Fruit fly (Drosophila melanogaster) whole organism, embryonic: ENCODE results near the gene CG33172.
A peak's percentile ranks its signal among the peaks of the same experiment; 100 is the strongest.

ENCODE experiments used
- Bdp1 ChIP-seq: fragments of 200-800 bp; sonication (Bioruptor generic); optimal IDR thresholded peaks from 3 replicates; lab custom pipeline; 2016; ENCODE audit warnings: missing biosample characterization, missing genetic modification characterization
- CG10274 ChIP-seq: fragments of 200-800 bp; sonication (Bioruptor generic); optimal IDR thresholded peaks from 3 replicates; lab custom pipeline; 2017; ENCODE audit warnings: missing biosample characterization, mild to moderate bottlenecking, missing genetic modification characterization
- CG10321 ChIP-seq: fragments of 200-800 bp; sonication (Bioruptor generic); IDR thresholded peaks from 2 replicates; pipeline ENCODE4 v1.3.6; 2022; ENCODE audit warnings: missing biosample characterization, missing genetic modification characterization
- CG11093 ChIP-seq: fragments of 200-800 bp; sonication (Bioruptor generic); IDR thresholded peaks from 3 replicates; pipeline ENCODE4 v1.3.6; 2022; ENCODE audit warnings: missing biosample characterization, missing genetic modification characterization
- CG11398 ChIP-seq: fragments of 200-800 bp; sonication (Bioruptor generic); optimal IDR thresholded peaks from 2 replicates; lab custom pipeline; 2016; ENCODE audit warnings: missing biosample characterization, missing genetic modification characterization
- CG11560 ChIP-seq: fragments of 200-800 bp; sonication (Bioruptor generic); IDR thresholded peaks from 3 replicates; pipeline ENCODE4 v1.3.6; 2022; ENCODE audit warnings: missing biosample characterization, missing genetic modification characterization
- CG12299 ChIP-seq: fragments of 200-800 bp; sonication (Bioruptor generic); optimal IDR thresholded peaks from 2 replicates; lab custom pipeline; 2018; ENCODE audit warnings: missing biosample characterization, mild to moderate bottlenecking, missing genetic modification characterization
- CG12659 ChIP-seq: fragments of 200-800 bp; sonication (Bioruptor generic); optimal IDR thresholded peaks from 3 replicates; lab custom pipeline; 2017; ENCODE audit warnings: mild to moderate bottlenecking, missing biosample characterization, missing genetic modification reagents, missing genetic modification characterization
- CG13624 ChIP-seq: fragments of 200-800 bp; sonication (Bioruptor generic); optimal IDR thresholded peaks from 2 replicates; lab custom pipeline; 2016; ENCODE audit warnings: missing biosample characterization, missing genetic modification characterization
- CG1529 ChIP-seq: fragments of 200-800 bp; sonication (Bioruptor generic); optimal IDR thresholded peaks from 3 replicates; lab custom pipeline; 2018; ENCODE audit warnings: missing biosample characterization, missing genetic modification characterization
- CG17361 ChIP-seq: fragments of 200-800 bp; sonication (Bioruptor generic); IDR thresholded peaks from 3 replicates; pipeline ENCODE4 v1.3.6; 2022; ENCODE audit warnings: missing biosample characterization, missing genetic modification characterization
- CG17829 ChIP-seq: fragments of 200-800 bp; optimal IDR thresholded peaks from 2 replicates; lab custom pipeline; 2019; ENCODE audit warnings: missing biosample characterization, mild to moderate bottlenecking, missing genetic modification characterization, moderate library complexity
- CG3065 ChIP-seq: fragments of 200-800 bp; sonication (Bioruptor generic); optimal IDR thresholded peaks from 2 replicates; lab custom pipeline; 2016; ENCODE audit warnings: missing biosample characterization, missing genetic modification characterization
- CG31441 ChIP-seq: fragments of 200-800 bp; sonication (Bioruptor generic); IDR thresholded peaks from 2 replicates; pipeline ENCODE4 v1.3.6; 2022; ENCODE audit warnings: missing biosample characterization, missing genetic modification characterization
- CG3163 ChIP-seq: fragments of 200-800 bp; sonication (Bioruptor generic); optimal IDR thresholded peaks from 3 replicates; lab custom pipeline; 2016; ENCODE audit warnings: missing biosample characterization, missing genetic modification characterization
- CG34376 ChIP-seq: fragments of 200-800 bp; sonication (Bioruptor generic); optimal IDR thresholded peaks from 2 replicates; lab custom pipeline; 2018; ENCODE audit warnings: missing biosample characterization, mild to moderate bottlenecking, missing genetic modification characterization
- CG4820 ChIP-seq: fragments of 200-800 bp; sonication (Bioruptor generic); optimal IDR thresholded peaks from 3 replicates; lab custom pipeline; 2016; ENCODE audit warnings: missing biosample characterization, missing genetic modification characterization
- CG6854 ChIP-seq: fragments of 200-800 bp; sonication (Bioruptor generic); optimal IDR thresholded peaks from 3 replicates; lab custom pipeline; 2017; ENCODE audit warnings: missing biosample characterization, mild to moderate bottlenecking, missing genetic modification characterization
- CG8290 ChIP-seq, 3 experiments: fragments of 200-800 bp; sonication (Bioruptor generic); optimal IDR thresholded peaks; 2 replicates each; lab custom pipeline; 2016 to 2019; ENCODE audit warnings: missing biosample characterization in 3 of 3, missing genetic modification characterization in 3 of 3, mild to moderate bottlenecking in 2 of 3, moderate library complexity in 1 of 3
- CG8478 ChIP-seq: fragments of >200 bp; optimal IDR thresholded peaks from 2 replicates; lab custom pipeline; 2018
- CG9876 ChIP-seq: fragments of 200-800 bp; sonication (Bioruptor generic); optimal IDR thresholded peaks from 2 replicates; lab custom pipeline; 2016; ENCODE audit warnings: missing biosample characterization, missing genetic modification characterization
- Camta ChIP-seq: fragments of 200-800 bp; sonication (Bioruptor generic); optimal IDR thresholded peaks from 2 replicates; lab custom pipeline; 2016; ENCODE audit warnings: missing biosample characterization, missing genetic modification characterization
- Chrac-16 ChIP-seq: fragments of 200-800 bp; sonication (Bioruptor generic); optimal IDR thresholded peaks from 3 replicates; lab custom pipeline; 2016; ENCODE audit warnings: missing biosample characterization, missing genetic modification characterization
- CoRest ChIP-seq: fragments of 200-800 bp; sonication (Bioruptor generic); optimal IDR thresholded peaks from 3 replicates; lab custom pipeline; 2018; ENCODE audit warnings: missing biosample characterization, mild to moderate bottlenecking, missing genetic modification characterization, moderate library complexity
- Dek ChIP-seq: fragments of 200-800 bp; sonication (Bioruptor generic); optimal IDR thresholded peaks from 3 replicates; lab custom pipeline; 2019; ENCODE audit warnings: missing biosample characterization, mild to moderate bottlenecking, missing genetic modification characterization, moderate library complexity
- Drgx ChIP-seq: fragments of 200-800 bp; sonication (Bioruptor generic); IDR thresholded peaks from 2 replicates; pipeline ENCODE4 v1.3.6; 2022; ENCODE audit warnings: missing biosample characterization, missing genetic modification characterization
- Fer1 ChIP-seq: fragments of 200-800 bp; sonication (Bioruptor generic); optimal IDR thresholded peaks from 2 replicates; lab custom pipeline; 2017; ENCODE audit warnings: missing biosample characterization, mild to moderate bottlenecking, missing genetic modification characterization
- HLH54F ChIP-seq: fragments of 200-800 bp; sonication (Bioruptor generic); optimal IDR thresholded peaks from 3 replicates; lab custom pipeline; 2016; ENCODE audit warnings: missing biosample characterization, missing genetic modification characterization
- Lim3 ChIP-seq: fragments of 200-800 bp; sonication (Bioruptor generic); IDR thresholded peaks from 2 replicates; pipeline ENCODE4 v1.3.6; 2022; ENCODE audit warnings: missing biosample characterization, missing genetic modification characterization
- Mad ChIP-seq: fragments of 200-800 bp; sonication (Bioruptor generic); optimal IDR thresholded peaks from 2 replicates; lab custom pipeline; 2016; ENCODE audit warnings: missing biosample characterization, missing genetic modification characterization
- Sox100B ChIP-seq: fragments of 200-800 bp; sonication (Bioruptor generic); optimal IDR thresholded peaks from 3 replicates; lab custom pipeline; 2018; ENCODE audit warnings: missing biosample characterization, mild to moderate bottlenecking, missing genetic modification characterization
- ara ChIP-seq: fragments of 200-800 bp; sonication (Bioruptor generic); IDR thresholded peaks from 2 replicates; pipeline ENCODE4 v1.3.6; 2022; ENCODE audit warnings: missing biosample characterization, missing genetic modification characterization
- ase ChIP-seq: fragments of 200-800 bp; sonication (Bioruptor generic); IDR thresholded peaks from 3 replicates; pipeline ENCODE4 v1.3.6; 2022; ENCODE audit warnings: missing biosample characterization, missing genetic modification characterization
- bab2 ChIP-seq: fragments of 200-800 bp; sonication (Bioruptor generic); optimal IDR thresholded peaks from 2 replicates; lab custom pipeline; 2016; ENCODE audit warnings: missing biosample characterization, missing genetic modification characterization
- caup ChIP-seq: fragments of 200-800 bp; sonication (Bioruptor generic); optimal IDR thresholded peaks from 3 replicates; lab custom pipeline; 2017; ENCODE audit warnings: missing biosample characterization, mild to moderate bottlenecking, missing genetic modification characterization, moderate library complexity; ENCODE audit not compliant: severe bottlenecking
- gcm ChIP-seq: fragments of 200-800 bp; sonication (Bioruptor generic); optimal IDR thresholded peaks from 2 replicates; lab custom pipeline; 2019; ENCODE audit warnings: missing biosample characterization, mild to moderate bottlenecking, missing genetic modification characterization, moderate library complexity
- grn ChIP-seq: fragments of 200-800 bp; sonication (Bioruptor generic); optimal IDR thresholded peaks from 3 replicates; lab custom pipeline; 2017; ENCODE audit warnings: missing biosample characterization, missing genetic modification characterization
- h ChIP-seq: fragments of >200 bp; optimal IDR thresholded peaks from 2 replicates; lab custom pipeline; 2017
- kni ChIP-seq: fragments of 200-800 bp; sonication (Bioruptor generic); optimal IDR thresholded peaks from 3 replicates; lab custom pipeline; 2017; ENCODE audit warnings: mild to moderate bottlenecking, missing biosample characterization, missing genetic modification reagents, missing genetic modification characterization
- nom ChIP-seq: fragments of 200-800 bp; sonication (Bioruptor generic); optimal IDR thresholded peaks from 2 replicates; lab custom pipeline; 2017; ENCODE audit warnings: missing biosample characterization, missing genetic modification characterization, mild to moderate bottlenecking, moderate library complexity, missing genetic modification reagents
- otp ChIP-seq: fragments of 200-800 bp; sonication (Bioruptor generic); IDR thresholded peaks from 3 replicates; pipeline ENCODE4, ENCODE4 v1.3.6; 2022; ENCODE audit warnings: missing biosample characterization, missing genetic modification characterization
- pum ChIP-seq: fragments of 200-800 bp; sonication (Bioruptor generic); optimal IDR thresholded peaks from 2 replicates; lab custom pipeline; 2016; ENCODE audit warnings: missing biosample characterization, missing genetic modification characterization
- scrt ChIP-seq: fragments of 200-800 bp; sonication (Bioruptor generic); optimal IDR thresholded peaks from 2 replicates; lab custom pipeline; 2018; ENCODE audit warnings: missing biosample characterization, mild to moderate bottlenecking, missing genetic modification characterization, moderate library complexity
- ssp ChIP-seq: fragments of 200-800 bp; sonication (Bioruptor generic); IDR thresholded peaks from 2 replicates; pipeline ENCODE4 v1.3.6; 2022; ENCODE audit warnings: missing biosample characterization, missing genetic modification characterization
- tap ChIP-seq: fragments of 200-800 bp; optimal IDR thresholded peaks from 3 replicates; lab custom pipeline; 2019; ENCODE audit warnings: missing biosample characterization, mild to moderate bottlenecking, missing genetic modification characterization, moderate library complexity
- tll ChIP-seq, 2 experiments: fragments of 200-800 bp in 1 of 2; fragments of >200 bp in 1 of 2; sonication (Bioruptor generic) in 1 of 2; optimal IDR thresholded peaks; 2 replicates each; lab custom pipeline; 2017 to 2019; ENCODE audit warnings: missing biosample characterization in 2 of 2, missing genetic modification characterization in 2 of 2, mild to moderate bottlenecking in 1 of 2, moderate library complexity in 1 of 2
- tx ChIP-seq: fragments of 200-800 bp; sonication (Bioruptor generic); optimal IDR thresholded peaks from 2 replicates; lab custom pipeline; 2016; ENCODE audit warnings: missing biosample characterization, missing genetic modification characterization
- usp ChIP-seq: fragments of >200 bp; optimal IDR thresholded peaks from 2 replicates; lab custom pipeline; 2017; ENCODE audit warnings: missing biosample characterization, missing genetic modification characterization
- wek ChIP-seq: fragments of 200-800 bp; sonication (Bioruptor generic); optimal IDR thresholded peaks from 3 replicates; lab custom pipeline; 2018; ENCODE audit warnings: missing biosample characterization, mild to moderate bottlenecking, missing genetic modification characterization, moderate library complexity
- wor ChIP-seq: fragments of 200-800 bp; sonication (Bioruptor generic); IDR thresholded peaks from 2 replicates; pipeline ENCODE4 v1.3.6; 2022; ENCODE audit warnings: missing biosample characterization, missing genetic modification characterization
- zen ChIP-seq: fragments of 200-800 bp; sonication (Bioruptor generic); optimal IDR thresholded peaks from 3 replicates; lab custom pipeline; 2018; ENCODE audit warnings: missing biosample characterization, mild to moderate bottlenecking, missing genetic modification characterization, moderate library complexity
- zen2 ChIP-seq: fragments of 200-800 bp; sonication (Bioruptor generic); IDR thresholded peaks from 3 replicates; pipeline ENCODE4 v1.3.6; 2022; ENCODE audit warnings: missing biosample characterization, missing genetic modification characterization; ENCODE audit not compliant: partially characterized antibody

Gene CG33172

DNA sequence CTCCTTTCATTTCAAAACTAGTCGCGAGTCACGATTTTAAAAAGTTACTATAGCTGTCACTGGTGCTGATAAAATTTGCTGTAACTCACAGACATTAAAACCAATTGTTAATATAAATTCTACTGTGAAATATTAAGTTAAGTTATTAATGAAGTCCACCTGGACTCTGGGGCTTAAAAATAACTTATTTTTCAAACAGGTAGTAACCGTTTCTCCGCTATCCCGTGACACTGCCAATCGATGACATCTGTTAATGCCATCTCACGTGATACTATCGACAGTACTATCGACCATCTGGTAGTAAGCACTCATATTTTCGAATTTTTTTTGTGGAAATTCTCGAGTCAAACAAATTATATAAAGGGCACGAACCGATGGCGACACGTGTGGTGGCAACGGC, 35.5 kb upstream of the CG33172 start, which contains the start of the genes CG12379 and MagR (continued):
- no peak for TF ChIP-seq Lim3 (GFP tag; lab: Robert Waterston, UW)
- peak; percentile 55 for TF ChIP-seq pum
- peak; percentile 28 for TF ChIP-seq nom (GFP tag; lab: Kevin White, UChicago)
- TF ChIP-seq wek = no peak
- no peak for TF ChIP-seq wor
- no peak for TF ChIP-seq CG4820
- no peak for TF ChIP-seq usp (GFP tag; lab: Kevin White, UChicago)
- TF ChIP-seq CG31441 = peak; percentile 96
- no peak for TF ChIP-seq CG1529 (GFP tag; lab: Kevin White, UChicago)
- TF ChIP-seq CG11398 (GFP tag; lab: Kevin White, UChicago) = peak; percentile 29
- TF ChIP-seq CG11560 = peak; percentile 59; the same call in 1 of the 3 replicates
- no peak for TF ChIP-seq ase (GFP tag; lab: Robert Waterston, UW)
- TF ChIP-seq CoRest = peak; percentile 78
- no peak for TF ChIP-seq h (lab: Kevin White, UChicago)
- TF ChIP-seq grn (GFP tag; lab: Kevin White, UChicago) = no peak
- peak; percentile 67 for TF ChIP-seq Fer1 (GFP tag; lab: Kevin White, UChicago)
- no peak for TF ChIP-seq otp (GFP tag; lab: Robert Waterston, UW)
- TF ChIP-seq Mad (GFP tag; lab: Kevin White, UChicago) = peak; percentile 30
- TF ChIP-seq CG11093 (GFP tag; lab: Robert Waterston, UW) = no peak
- TF ChIP-seq CG10274 (GFP tag; lab: Kevin White, UChicago) = peak; percentile 4
- peak; percentile 63 for TF ChIP-seq HLH54F
- peak; percentile 61 for TF ChIP-seq CG12299 (tag; lab: Kevin White, UChicago)
- TF ChIP-seq Dek (tag; lab: Kevin White, UChicago) = no peak
- peak; percentile 71 for TF ChIP-seq CG12659 (GFP tag; lab: Kevin White, UChicago)
- TF ChIP-seq zen2 (GFP tag; lab: Robert Waterston, UW) = peak; percentile 37; the same call in 1 of the 3 replicates
- no peak for TF ChIP-seq CG6854 (GFP tag; lab: Kevin White, UChicago)
- peak; percentile 29 for TF ChIP-seq CG8290 (GFP tag; optimal IDR thresholded peaks at IDR 0.05; lab: Kevin White, UChicago)
- no peak for TF ChIP-seq CG8290 (tag; optimal IDR thresholded peaks at IDR 0.05; lab: Kevin White, UChicago)
- peak; percentile 57 for TF ChIP-seq Chrac-16 (GFP tag; lab: Kevin White, UChicago)
- peak; percentile 42 for TF ChIP-seq Bdp1 (GFP tag; lab: Kevin White, UChicago)
- TF ChIP-seq tap (tag; lab: Kevin White, UChicago) = no peak
- peak; percentile 83 for TF ChIP-seq CG17361
- TF ChIP-seq CG8478 (lab: Kevin White, UChicago) = no peak
- TF ChIP-seq CG9876 = peak; percentile 47
- peak; percentile 33 for TF ChIP-seq CG17829 (tag; lab: Kevin White, UChicago)
- peak in 1 of 2 experiments; percentile 83 for TF ChIP-seq tll (GFP tag; optimal IDR thresholded peaks at IDR 0.05; lab: Kevin White, UChicago)
- peak; percentile 77 for TF ChIP-seq CG34376 (GFP tag; lab: Kevin White, UChicago)
- TF ChIP-seq zen (tag; lab: Kevin White, UChicago) = peak; percentile 50
- TF ChIP-seq kni (GFP tag; lab: Kevin White, UChicago) = peak; percentile 43
- TF ChIP-seq bab2 (GFP tag; lab: Kevin White, UChicago) = peak; percentile 59
- TF ChIP-seq tx (GFP tag; lab: Kevin White, UChicago) = peak; percentile 67
- peak; percentile 55 for TF ChIP-seq Camta (GFP tag; lab: Kevin White, UChicago)
- peak; percentile 21 for TF ChIP-seq CG13624 (GFP tag; lab: Kevin White, UChicago)
- no peak for TF ChIP-seq Sox100B
- TF ChIP-seq ssp (GFP tag; lab: Robert Waterston, UW) = 0 out of 2 replicates have a peak, but pooled peaks have one; percentile 46
- TF ChIP-seq scrt (GFP tag; lab: Kevin White, UChicago) = no peak
- no peak for TF ChIP-seq CG3163 (GFP tag; lab: Kevin White, UChicago)
- no peak for TF ChIP-seq Drgx (GFP tag; lab: Robert Waterston, UW)
- peak; percentile 16 for TF ChIP-seq CG3065 (GFP tag; lab: Kevin White, UChicago)
- TF ChIP-seq caup (GFP tag; lab: Kevin White, UChicago) = no peak
- TF ChIP-seq CG10321 = no peak
- 0 out of 2 replicates have a peak, but pooled peaks have one; percentile 38 for TF ChIP-seq ara (GFP tag; lab: Robert Waterston, UW)
- TF ChIP-seq gcm (GFP tag; lab: Kevin White, UChicago) = no peak
